Fruit fly (Drosophila melanogaster) whole organism, prepupa: ENCODE results near the gene CG7988.

Experiments
- Blimp-1 ChIP-seq: fragments of 200-800 bp; sonication (Bioruptor generic); optimal IDR thresholded peaks from 3 replicates; lab custom pipeline; 2017; ENCODE audit warnings: missing biosample characterization, missing genetic modification characterization, mild to moderate bottlenecking, moderate library complexity, missing genetic modification reagents
- CG10631 ChIP-seq: fragments of 200-800 bp; sonication (Bioruptor generic); optimal IDR thresholded peaks from 2 replicates; lab custom pipeline; 2016; ENCODE audit warnings: missing biosample characterization, missing genetic modification characterization
- CG10669 ChIP-seq: fragments of 200-800 bp; sonication (Bioruptor generic); optimal IDR thresholded peaks from 3 replicates; lab custom pipeline; 2018; ENCODE audit warnings: missing biosample characterization, mild to moderate bottlenecking, missing genetic modification characterization, moderate library complexity
- CG11294 ChIP-seq: fragments of 200-800 bp; sonication (Bioruptor generic); IDR thresholded peaks from 2 replicates; pipeline ENCODE4 v1.3.6; 2022; ENCODE audit warnings: missing biosample characterization, missing genetic modification characterization
- CG11762 ChIP-seq: fragments of 200-800 bp; sonication (Bioruptor generic); optimal IDR thresholded peaks from 3 replicates; lab custom pipeline; 2016; ENCODE audit warnings: missing biosample characterization, missing genetic modification characterization; ENCODE audit not compliant: insufficient read depth
- CG11902 ChIP-seq: fragments of 200-800 bp; sonication (Bioruptor generic); optimal IDR thresholded peaks from 3 replicates; lab custom pipeline; 2016; ENCODE audit warnings: missing biosample characterization, missing genetic modification characterization
- CG15336 ChIP-seq: fragments of 200-800 bp; sonication (Bioruptor generic); IDR thresholded peaks from 2 replicates; pipeline ENCODE4 v1.3.6; 2022; ENCODE audit warnings: missing biosample characterization, missing genetic modification characterization
- CG1621 ChIP-seq: fragments of 200-800 bp; sonication (Bioruptor generic); optimal IDR thresholded peaks from 3 replicates; lab custom pipeline; 2018; ENCODE audit warnings: missing biosample characterization, mild to moderate bottlenecking, missing genetic modification characterization
- CG31627 ChIP-seq: fragments of 200-800 bp; sonication (Bioruptor generic); optimal IDR thresholded peaks from 3 replicates; lab custom pipeline; 2016; ENCODE audit warnings: missing biosample characterization, missing genetic modification characterization
- CG3919 ChIP-seq: fragments of 200-800 bp; sonication (Bioruptor generic); optimal IDR thresholded peaks from 3 replicates; lab custom pipeline; 2016; ENCODE audit warnings: missing biosample characterization, missing genetic modification characterization
- CG6792 ChIP-seq: fragments of 200-800 bp; sonication (Bioruptor generic); optimal IDR thresholded peaks from 3 replicates; lab custom pipeline; 2016; ENCODE audit warnings: missing biosample characterization, missing genetic modification characterization
- CG7368 ChIP-seq: fragments of 200-800 bp; sonication (Bioruptor generic); optimal IDR thresholded peaks from 3 replicates; lab custom pipeline; 2016; ENCODE audit warnings: missing biosample characterization, missing genetic modification characterization
- CG8632 ChIP-seq: fragments of 200-800 bp; sonication (Bioruptor generic); optimal IDR thresholded peaks from 3 replicates; lab custom pipeline; 2016; ENCODE audit warnings: missing biosample characterization, missing genetic modification characterization
- Eip78C ChIP-seq: fragments of 200-800 bp; sonication (Bioruptor generic); peaks from one replicate; lab custom pipeline; 2016; ENCODE audit warnings: missing biosample characterization, missing genetic modification characterization
- Eip93F ChIP-seq: fragments of 200-800 bp; sonication (Bioruptor generic); optimal IDR thresholded peaks from 2 replicates; lab custom pipeline; 2016; ENCODE audit warnings: missing biosample characterization, mild to moderate bottlenecking, missing genetic modification characterization
- Ets21C ChIP-seq: fragments of 200-800 bp; sonication (Bioruptor generic); optimal IDR thresholded peaks from 3 replicates; lab custom pipeline; 2016; ENCODE audit warnings: missing biosample characterization, missing genetic modification characterization
- Ets96B ChIP-seq: fragments of 200-800 bp; optimal IDR thresholded peaks from 2 replicates; lab custom pipeline; 2019; ENCODE audit warnings: missing biosample characterization, mild to moderate bottlenecking, missing genetic modification characterization, moderate library complexity
- Gug ChIP-seq: fragments of 200-800 bp; sonication (Bioruptor generic); IDR thresholded peaks from 2 replicates; pipeline ENCODE4 v1.3.6; 2022; ENCODE audit warnings: missing biosample characterization, missing genetic modification characterization
- Lpt ChIP-seq: fragments of 200-800 bp; sonication (Bioruptor generic); optimal IDR thresholded peaks from 3 replicates; lab custom pipeline; 2016; ENCODE audit warnings: missing biosample characterization, missing genetic modification characterization
- Met ChIP-seq: fragments of 200-800 bp; sonication (Bioruptor generic); optimal IDR thresholded peaks from 3 replicates; lab custom pipeline; 2016; ENCODE audit warnings: missing biosample characterization, missing genetic modification characterization
- OdsH ChIP-seq: fragments of 200-800 bp; sonication (Bioruptor generic); optimal IDR thresholded peaks from 3 replicates; lab custom pipeline; 2016; ENCODE audit warnings: missing biosample characterization, missing genetic modification characterization
- Sox14 ChIP-seq: fragments of 200-800 bp; sonication (Bioruptor generic); optimal IDR thresholded peaks from 3 replicates; lab custom pipeline; 2016; ENCODE audit warnings: missing biosample characterization, missing genetic modification characterization
- achi ChIP-seq: fragments of 200-800 bp; sonication (Bioruptor generic); optimal IDR thresholded peaks from 3 replicates; lab custom pipeline; 2016; ENCODE audit warnings: missing biosample characterization, missing genetic modification characterization
- dac ChIP-seq: fragments of 200-800 bp; sonication (Bioruptor generic); optimal IDR thresholded peaks from 2 replicates; lab custom pipeline; 2017; ENCODE audit warnings: missing biosample characterization, mild to moderate bottlenecking, missing genetic modification characterization
- dsx ChIP-seq: fragments of 200-800 bp; optimal IDR thresholded peaks from 3 replicates; lab custom pipeline; 2019; ENCODE audit warnings: missing biosample characterization, mild to moderate bottlenecking, missing genetic modification characterization, moderate library complexity; ENCODE audit not compliant: poor library complexity, severe bottlenecking
- esn ChIP-seq: fragments of 200-800 bp; sonication (Bioruptor generic); optimal IDR thresholded peaks from 2 replicates; lab custom pipeline; 2016; ENCODE audit warnings: missing biosample characterization, mild to moderate bottlenecking, missing genetic modification characterization, moderate library complexity
- fd59A ChIP-seq: fragments of 200-800 bp; sonication (Bioruptor generic); optimal IDR thresholded peaks from 2 replicates; lab custom pipeline; 2017; ENCODE audit warnings: missing biosample characterization, mild to moderate bottlenecking, missing genetic modification characterization, missing genetic modification reagents
- fkh ChIP-seq: fragments of 200-800 bp; sonication (Bioruptor generic); optimal IDR thresholded peaks from 3 replicates; lab custom pipeline; 2017; ENCODE audit warnings: missing biosample characterization, mild to moderate bottlenecking, missing genetic modification characterization, moderate library complexity
- lz ChIP-seq: fragments of 200-800 bp; sonication (Bioruptor generic); optimal IDR thresholded peaks from 3 replicates; lab custom pipeline; 2016; ENCODE audit warnings: missing biosample characterization, missing genetic modification characterization
- net ChIP-seq: fragments of 200-800 bp; sonication (Bioruptor generic); optimal IDR thresholded peaks from 3 replicates; lab custom pipeline; 2016; ENCODE audit warnings: missing biosample characterization, missing genetic modification characterization
- pdm3 ChIP-seq: fragments of 200-800 bp; sonication (Bioruptor generic); optimal IDR thresholded peaks from 3 replicates; lab custom pipeline; 2016; ENCODE audit warnings: missing biosample characterization, missing genetic modification characterization
- salr ChIP-seq, 2 experiments: fragments of 200-800 bp; sonication (Bioruptor generic); optimal IDR thresholded peaks; 3 replicates each; lab custom pipeline; 2016 to 2018; ENCODE audit warnings: missing biosample characterization in 2 of 2, missing genetic modification characterization in 2 of 2, mild to moderate bottlenecking in 1 of 2
- svp ChIP-seq: fragments of 200-800 bp; sonication (Bioruptor generic); peaks from one replicate; lab custom pipeline; 2016; ENCODE audit warnings: missing biosample characterization, missing genetic modification characterization
- topi ChIP-seq: fragments of 200-800 bp; sonication (Bioruptor generic); optimal IDR thresholded peaks from 3 replicates; lab custom pipeline; 2016; ENCODE audit warnings: missing biosample characterization, missing genetic modification characterization
- vri ChIP-seq: fragments of 200-800 bp; sonication (Bioruptor generic); optimal IDR thresholded peaks from 3 replicates; lab custom pipeline; 2016; ENCODE audit warnings: missing biosample characterization, mild to moderate bottlenecking, missing genetic modification characterization

CG7988 gene

DNA sequence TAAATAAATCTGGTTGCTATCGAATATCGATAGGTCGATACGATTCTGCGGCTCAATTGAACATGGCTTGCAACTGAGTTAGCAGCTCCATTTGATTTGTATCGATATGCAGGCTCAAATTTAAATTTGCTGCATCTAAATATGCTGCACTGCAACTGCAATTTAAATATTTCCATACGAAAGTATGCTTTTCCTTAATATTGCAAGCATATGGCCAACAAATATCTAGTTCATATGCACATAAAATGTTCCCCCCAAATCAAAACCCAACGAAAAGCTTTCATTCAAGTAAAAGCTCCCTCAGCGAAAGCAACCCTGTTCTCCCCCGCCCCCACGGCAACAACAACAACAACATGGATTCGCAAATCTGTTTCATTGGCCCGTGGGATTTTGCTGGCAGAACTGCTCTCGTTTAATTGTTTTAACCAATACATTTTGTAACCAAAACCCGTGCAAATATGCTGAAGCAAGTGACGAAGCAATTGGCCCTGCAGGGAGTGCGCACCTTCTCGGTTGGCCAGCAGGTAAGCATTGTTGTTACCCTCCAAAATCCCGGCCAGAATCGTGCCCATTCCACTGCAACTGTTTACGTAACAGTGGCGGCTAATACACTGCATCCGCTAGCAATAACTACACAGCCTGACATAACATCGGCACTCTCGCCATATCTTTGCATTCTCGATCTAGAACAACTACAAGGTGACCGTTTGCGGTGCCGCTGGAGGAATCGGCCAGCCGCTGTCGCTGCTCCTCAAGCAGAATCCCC lies 5.9 kb downstream of the CG7988 start, which contains the start of the genes CG7168 and Mdh2:
TSS of gene CG7168 (minus strand) at position 40 of the 766 bp plus-strand sequence.
TSS of gene Mdh2 (plus strand) at position 354 of the 766 bp plus-strand sequence.
- TF ChIP-seq CG11762 (GFP tag; lab: Kevin White, UChicago) (no peak), achi (GFP tag; lab: Kevin White, UChicago) (no peak), svp (GFP tag; lab: Kevin White, UChicago) (peak; percentile 75), CG15336 (no peak), salr (GFP tag; optimal IDR thresholded peaks at IDR 0.05; lab: Kevin White, UChicago) (no peak), Ets96B (no peak), CG7368 (no peak), Blimp-1 (no peak), esn (GFP tag; lab: Kevin White, UChicago) (peak; percentile 17), OdsH (GFP tag; lab: Kevin White, UChicago) (no peak), CG6792 (GFP tag; lab: Kevin White, UChicago) (no peak), dsx (peak; percentile 28), Eip78C (GFP tag; lab: Kevin White, UChicago) (no peak), CG11294 (GFP tag; lab: Robert Waterston, UW) (no peak), fkh (GFP tag; lab: Kevin White, UChicago) (peak; percentile 79), vri (GFP tag; lab: Kevin White, UChicago) (peak; percentile 82), topi (GFP tag; lab: Kevin White, UChicago) (peak; percentile 2), net (GFP tag; lab: Kevin White, UChicago) (no peak), CG11902 (GFP tag; lab: Kevin White, UChicago) (no peak), CG1621 (no peak), Ets21C (GFP tag; lab: Kevin White, UChicago) (no peak), fd59A (GFP tag; lab: Kevin White, UChicago) (no peak), Met (GFP tag; lab: Kevin White, UChicago) (no peak), CG3919 (GFP tag; lab: Kevin White, UChicago) (no peak), CG8632 (GFP tag; lab: Kevin White, UChicago) (no peak), CG31627 (GFP tag; lab: Kevin White, UChicago) (no peak), Sox14 (GFP tag; lab: Kevin White, UChicago) (peak; percentile 7), CG10631 (GFP tag; lab: Kevin White, UChicago) (no peak), Eip93F (GFP tag; lab: Kevin White, UChicago) (no peak), lz (GFP tag; lab: Kevin White, UChicago) (peak; percentile 19)

DNA sequence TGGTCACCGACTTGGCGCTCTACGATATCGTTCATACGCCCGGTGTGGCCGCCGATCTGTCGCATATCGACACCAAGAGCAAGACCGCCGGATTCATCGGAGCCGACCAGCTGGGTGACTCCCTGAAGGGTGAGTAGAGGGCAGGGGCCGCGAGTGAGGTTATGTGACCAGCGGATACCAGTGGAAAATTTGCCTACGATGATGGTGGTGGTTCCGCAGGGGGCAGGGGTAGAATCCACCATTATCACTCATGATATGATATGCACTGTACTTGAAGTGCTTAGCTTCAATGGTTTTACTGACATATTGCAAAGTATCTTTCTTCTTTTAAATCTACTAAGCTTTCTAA lies 6.5 kb downstream of the CG7988 start:
- TF ChIP-seq dsx (no peak), achi (GFP tag; lab: Kevin White, UChicago) (no peak), dac (GFP tag; lab: Kevin White, UChicago) (no peak), CG8632 (GFP tag; lab: Kevin White, UChicago) (no peak), Ets21C (GFP tag; lab: Kevin White, UChicago) (no peak), Sox14 (GFP tag; lab: Kevin White, UChicago) (no peak), CG7368 (no peak), CG31627 (GFP tag; lab: Kevin White, UChicago) (no peak), OdsH (GFP tag; lab: Kevin White, UChicago) (no peak), Gug (GFP tag; lab: Robert Waterston, UW) (no peak), salr (GFP tag; optimal IDR thresholded peaks at IDR 0.05; lab: Kevin White, UChicago) (no peak)

DNA sequence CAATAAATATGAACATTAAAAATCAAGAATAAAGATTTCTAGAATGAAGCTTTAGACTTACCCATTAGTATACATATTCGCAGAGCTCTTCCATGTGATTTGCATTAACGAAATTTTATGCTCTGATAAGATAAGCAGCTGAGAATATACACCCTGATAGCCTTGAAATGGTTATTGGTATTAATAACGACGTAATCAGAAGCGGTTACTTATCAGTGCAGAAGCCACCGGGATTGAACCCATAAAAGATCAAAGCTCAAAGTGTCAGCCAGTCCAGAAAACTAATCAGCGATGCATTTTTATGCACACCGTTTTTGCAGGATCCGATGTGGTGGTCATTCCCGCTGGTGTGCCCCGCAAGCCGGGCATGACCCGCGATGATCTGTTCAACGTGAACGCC lies 7.1 kb downstream of the CG7988 start:
- TF ChIP-seq svp (GFP tag; lab: Kevin White, UChicago) (peak; percentile 95), CG10669 (GFP tag; lab: Kevin White, UChicago) (no peak), vri (GFP tag; lab: Kevin White, UChicago) (peak; percentile 49)

DNA sequence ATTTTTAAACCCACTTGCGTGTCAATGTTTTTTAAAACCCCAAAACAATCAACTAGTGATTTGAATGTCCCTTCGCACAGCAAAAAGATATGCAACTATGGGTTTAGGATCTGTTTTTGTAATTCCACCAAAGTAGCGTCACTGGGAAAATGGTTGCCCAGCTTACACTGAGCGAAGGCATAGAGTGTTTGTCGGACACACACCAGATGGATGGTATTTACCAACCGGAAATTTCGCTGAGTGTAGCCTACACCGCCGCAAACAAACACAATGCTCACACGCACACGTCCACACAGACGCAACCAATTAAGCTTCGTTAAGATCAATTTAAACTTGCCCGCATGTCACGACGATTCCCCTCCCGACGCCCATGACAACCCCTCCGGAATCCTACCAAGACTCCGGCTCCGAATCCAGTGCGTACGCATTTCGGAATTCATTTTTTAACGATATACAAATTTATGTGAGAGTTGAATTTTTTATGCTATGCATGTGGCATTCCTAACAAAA lies 8.4 kb downstream of the CG7988 start:
- TF ChIP-seq svp (GFP tag; lab: Kevin White, UChicago) (peak; percentile 44), CG7368 (no peak), pdm3 (GFP tag; lab: Kevin White, UChicago) (no peak), Ets21C (GFP tag; lab: Kevin White, UChicago) (no peak), dac (GFP tag; lab: Kevin White, UChicago) (no peak), Eip78C (GFP tag; lab: Kevin White, UChicago) (peak; percentile 66), Lpt (GFP tag; lab: Kevin White, UChicago) (no peak), esn (GFP tag; lab: Kevin White, UChicago) (no peak)
